Worm (Caenorhabditis elegans) whole organism, L1 larva: Measurements from ENCODE around the gene srd-67.

Source experiments
- F16B12.6 ChIP-seq: fragments of 150-350 bp; optimal IDR thresholded peaks from 2 replicates; lab custom pipeline; 2014; ENCODE audit warnings: missing biosample characterization, missing genetic modification characterization
- aly-2 ChIP-seq: fragments of 150-350 bp; optimal IDR thresholded peaks from 2 replicates; lab custom pipeline; 2014; ENCODE audit warnings: missing biosample characterization, missing genetic modification characterization
- ama-1 ChIP-seq: fragments of 150-350 bp; optimal IDR thresholded peaks from 2 replicates; lab custom pipeline; 2014
- nhr-77 ChIP-seq: fragments of 150-350 bp; optimal IDR thresholded peaks from 2 replicates; lab custom pipeline; 2014; ENCODE audit warnings: missing biosample characterization, missing genetic modification characterization
- unc-86 ChIP-seq: sonication (generic microtip); optimal IDR thresholded peaks from 2 replicates; lab custom pipeline; 2016; ENCODE audit warnings: missing genetic modification characterization, missing compliant biosample characterization
- zag-1 ChIP-seq: fragments of 150-350 bp; optimal IDR thresholded peaks from 2 replicates; lab custom pipeline; 2014; ENCODE audit warnings: missing biosample characterization, missing genetic modification characterization

ce11 chrIII:2276842-2277241 is 31.2 kb upstream of the srd-67 start, which contains the start of gene Y54F10BM.21:
- TF ChIP-seq unc-86: no peak
- TF ChIP-seq ama-1 (lab: Kevin White, UChicago): no peak
- TF ChIP-seq aly-2: no peak
- no peak for TF ChIP-seq nhr-77 (tag; lab: Kevin White, UChicago)
- TF ChIP-seq F16B12.6 (tag; lab: Kevin White, UChicago): no peak
- no peak for TF ChIP-seq zag-1
